Fruit fly (Drosophila melanogaster) whole organism, embryonic: ENCODE measurements around the gene CG8236.

Source experiments
- BEAF-32 ChIP-seq: fragments of 200-800 bp; sonication (Bioruptor generic); optimal IDR thresholded peaks from 3 replicates; lab custom pipeline; 2017; ENCODE audit warnings: missing biosample characterization, missing genetic modification characterization, mild to moderate bottlenecking, moderate library complexity, missing genetic modification reagents
- Bteb2 ChIP-seq: fragments of 200-800 bp; sonication (Bioruptor generic); optimal IDR thresholded peaks from 2 replicates; lab custom pipeline; 2016; ENCODE audit warnings: missing biosample characterization, missing genetic modification characterization
- CG10366 ChIP-seq: fragments of 200-800 bp; sonication (Bioruptor generic); IDR thresholded peaks from 2 replicates; pipeline ENCODE4 v1.3.6; 2022; ENCODE audit warnings: missing biosample characterization, missing genetic modification characterization
- CG10462 ChIP-seq: fragments of 200-800 bp; sonication (Bioruptor generic); optimal IDR thresholded peaks from 2 replicates; lab custom pipeline; 2016; ENCODE audit warnings: missing biosample characterization, missing genetic modification characterization
- CG10543 ChIP-seq: fragments of 200-800 bp; sonication (Bioruptor generic); optimal IDR thresholded peaks from 3 replicates; lab custom pipeline; 2017; ENCODE audit warnings: missing biosample characterization, mild to moderate bottlenecking, missing genetic modification characterization, moderate library complexity
- CG11085 ChIP-seq: fragments of 200-800 bp; sonication (Bioruptor generic); IDR thresholded peaks from 2 replicates; pipeline ENCODE4 v1.3.6; 2022; ENCODE audit warnings: missing biosample characterization, missing genetic modification characterization
- CG12219 ChIP-seq: fragments of 200-800 bp; sonication (Bioruptor generic); optimal IDR thresholded peaks from 3 replicates; lab custom pipeline; 2018; ENCODE audit warnings: missing biosample characterization, mild to moderate bottlenecking, missing genetic modification characterization
- CG1233 ChIP-seq: fragments of 200-800 bp; sonication (Bioruptor generic); optimal IDR thresholded peaks from 4 replicates; lab custom pipeline; 2018; ENCODE audit warnings: missing biosample characterization, mild to moderate bottlenecking, missing genetic modification characterization
- CG12659 ChIP-seq: fragments of 200-800 bp; sonication (Bioruptor generic); optimal IDR thresholded peaks from 3 replicates; lab custom pipeline; 2017; ENCODE audit warnings: mild to moderate bottlenecking, missing biosample characterization, missing genetic modification reagents, missing genetic modification characterization
- CG14014 ChIP-seq: fragments of 200-800 bp; sonication (Bioruptor generic); IDR thresholded peaks from 2 replicates; pipeline ENCODE4 v1.3.6; 2022; ENCODE audit warnings: missing biosample characterization, missing genetic modification characterization
- CG15601 ChIP-seq: fragments of 200-800 bp; sonication (Bioruptor generic); optimal IDR thresholded peaks from 3 replicates; lab custom pipeline; 2019; ENCODE audit warnings: missing biosample characterization, mild to moderate bottlenecking, missing genetic modification characterization, moderate library complexity
- CG1603 ChIP-seq: fragments of 200-800 bp; sonication (Bioruptor generic); optimal IDR thresholded peaks from 2 replicates; lab custom pipeline; 2019; ENCODE audit warnings: missing biosample characterization, mild to moderate bottlenecking, missing genetic modification characterization, moderate library complexity
- CG2116 ChIP-seq: fragments of 200-800 bp; sonication (Bioruptor generic); optimal IDR thresholded peaks from 3 replicates; lab custom pipeline; 2018; ENCODE audit warnings: missing biosample characterization, mild to moderate bottlenecking, missing genetic modification characterization
- CG2129 ChIP-seq: fragments of 200-800 bp; sonication (Bioruptor generic); IDR thresholded peaks from 2 replicates; pipeline ENCODE4 v1.3.6; 2022; ENCODE audit warnings: missing biosample characterization, missing genetic modification characterization; ENCODE audit not compliant: partially characterized antibody
- CG30020 ChIP-seq: fragments of 200-800 bp; optimal IDR thresholded peaks from 2 replicates; lab custom pipeline; 2019; ENCODE audit warnings: missing biosample characterization, mild to moderate bottlenecking, missing genetic modification characterization, moderate library complexity
- CG34376 ChIP-seq: fragments of 200-800 bp; sonication (Bioruptor generic); optimal IDR thresholded peaks from 2 replicates; lab custom pipeline; 2018; ENCODE audit warnings: missing biosample characterization, mild to moderate bottlenecking, missing genetic modification characterization
- CG42726 ChIP-seq: fragments of 200-800 bp; sonication (Bioruptor generic); IDR thresholded peaks from 2 replicates; pipeline ENCODE4 v1.3.6; 2022; ENCODE audit warnings: missing biosample characterization, missing genetic modification characterization; ENCODE audit not compliant: partially characterized antibody
- CG4360 ChIP-seq: fragments of 200-800 bp; sonication (Bioruptor generic); IDR thresholded peaks from 2 replicates; pipeline ENCODE4 v1.3.6; 2022; ENCODE audit warnings: missing biosample characterization, missing genetic modification characterization
- CG4707 ChIP-seq: fragments of 200-800 bp; sonication (Bioruptor generic); optimal IDR thresholded peaks from 2 replicates; lab custom pipeline; 2018; ENCODE audit warnings: missing biosample characterization, mild to moderate bottlenecking, missing genetic modification characterization, moderate library complexity
- CG6683 ChIP-seq: fragments of 200-800 bp; sonication (Bioruptor generic); optimal IDR thresholded peaks from 2 replicates; lab custom pipeline; 2017; ENCODE audit warnings: missing biosample characterization, mild to moderate bottlenecking, missing genetic modification characterization, missing genetic modification reagents
- CG6689 ChIP-seq: fragments of 200-800 bp; sonication (Bioruptor generic); IDR thresholded peaks from 2 replicates; pipeline ENCODE4 v1.3.6; 2022; ENCODE audit warnings: missing biosample characterization, missing genetic modification characterization
- CG6765 ChIP-seq: fragments of 200-800 bp; sonication (Bioruptor generic); optimal IDR thresholded peaks from 3 replicates; lab custom pipeline; 2017; ENCODE audit warnings: missing biosample characterization, mild to moderate bottlenecking, missing genetic modification characterization
- CG7556 ChIP-seq: fragments of 200-800 bp; sonication (Bioruptor generic); optimal IDR thresholded peaks from 2 replicates; lab custom pipeline; 2017; ENCODE audit warnings: missing biosample characterization, mild to moderate bottlenecking, missing genetic modification characterization
- CG7786 ChIP-seq: fragments of 200-800 bp; sonication (Bioruptor generic); optimal IDR thresholded peaks from 2 replicates; lab custom pipeline; 2016; ENCODE audit warnings: missing biosample characterization, missing genetic modification characterization
- CG8359 ChIP-seq: fragments of 200-800 bp; sonication (Bioruptor generic); optimal IDR thresholded peaks from 2 replicates; lab custom pipeline; 2017; ENCODE audit warnings: missing biosample characterization, mild to moderate bottlenecking, missing genetic modification characterization, borderline replicate concordance
- CG8765 ChIP-seq: fragments of 200-800 bp; sonication (Bioruptor generic); IDR thresholded peaks from 2 replicates; pipeline ENCODE4 v1.3.6; 2022; ENCODE audit warnings: missing biosample characterization, missing genetic modification characterization
- CG9817 ChIP-seq: fragments of 200-800 bp; sonication (Bioruptor generic); optimal IDR thresholded peaks from 2 replicates; lab custom pipeline; 2018; ENCODE audit warnings: missing biosample characterization, mild to moderate bottlenecking, missing genetic modification characterization, moderate library complexity
- Dad ChIP-seq: fragments of 200-800 bp; sonication (Bioruptor generic); optimal IDR thresholded peaks from 3 replicates; lab custom pipeline; 2016; ENCODE audit warnings: missing biosample characterization, missing genetic modification characterization
- Dbx ChIP-seq: fragments of 200-800 bp; sonication (Bioruptor generic); IDR thresholded peaks from 3 replicates; pipeline ENCODE4 v1.3.6; 2022; ENCODE audit warnings: missing biosample characterization, missing genetic modification characterization
- Deaf1 ChIP-seq: fragments of 200-800 bp; optimal IDR thresholded peaks from 3 replicates; lab custom pipeline; 2019; ENCODE audit warnings: missing biosample characterization, mild to moderate bottlenecking, missing genetic modification characterization, moderate library complexity
- GATAe ChIP-seq: fragments of 200-800 bp; sonication (Bioruptor generic); conservative IDR thresholded peaks from 2 replicates; pipeline ENCODE4 v1.3.6; 2022; ENCODE audit warnings: missing biosample characterization, missing genetic modification characterization
- Optix ChIP-seq: fragments of 200-800 bp; sonication (Bioruptor generic); IDR thresholded peaks from 3 replicates; pipeline ENCODE4 v1.3.6; 2022; ENCODE audit warnings: missing biosample characterization, missing genetic modification characterization
- Ptx1 ChIP-seq: fragments of 200-800 bp; sonication (Bioruptor generic); IDR thresholded peaks from 2 replicates; pipeline ENCODE4 v1.3.6; 2022; ENCODE audit warnings: missing biosample characterization, missing genetic modification characterization
- croc ChIP-seq: fragments of 200-800 bp; sonication (Bioruptor generic); conservative IDR thresholded peaks from 3 replicates; pipeline ENCODE4 v1.3.6; 2022; ENCODE audit warnings: missing biosample characterization, missing genetic modification characterization
- crp ChIP-seq, 2 experiments: fragments of 200-800 bp; sonication (Bioruptor generic); optimal IDR thresholded peaks; 2 replicates in 1 of 2; 3 replicates in 1 of 2; lab custom pipeline; 2017; ENCODE audit warnings: missing biosample characterization in 2 of 2, missing genetic modification characterization in 2 of 2, mild to moderate bottlenecking in 1 of 2, moderate library complexity in 1 of 2
- ewg ChIP-seq: fragments of 200-800 bp; sonication (Bioruptor generic); optimal IDR thresholded peaks from 3 replicates; lab custom pipeline; 2017; ENCODE audit warnings: mild to moderate bottlenecking, missing biosample characterization, missing genetic modification reagents, missing genetic modification characterization
- knrl ChIP-seq: fragments of 200-800 bp; sonication (Bioruptor generic); IDR thresholded peaks from 3 replicates; pipeline ENCODE4 v1.3.6; 2022; ENCODE audit warnings: missing biosample characterization, missing genetic modification characterization; ENCODE audit not compliant: partially characterized antibody
- mld ChIP-seq: fragments of 200-800 bp; sonication (Bioruptor generic); IDR thresholded peaks from 3 replicates; pipeline ENCODE4 v1.3.6; 2022; ENCODE audit warnings: missing biosample characterization, missing genetic modification characterization; ENCODE audit not compliant: partially characterized antibody
- nom ChIP-seq: fragments of 200-800 bp; sonication (Bioruptor generic); optimal IDR thresholded peaks from 2 replicates; lab custom pipeline; 2017; ENCODE audit warnings: missing biosample characterization, missing genetic modification characterization, mild to moderate bottlenecking, moderate library complexity, missing genetic modification reagents
- oc ChIP-seq: fragments of 200-800 bp; sonication (Bioruptor generic); optimal IDR thresholded peaks from 2 replicates; lab custom pipeline; 2018; ENCODE audit warnings: missing biosample characterization, mild to moderate bottlenecking, missing genetic modification characterization, moderate library complexity
- odd ChIP-seq: fragments of 200-800 bp; sonication (Bioruptor generic); optimal IDR thresholded peaks from 2 replicates; lab custom pipeline; 2017; ENCODE audit warnings: missing biosample characterization, mild to moderate bottlenecking, missing genetic modification characterization
- pan ChIP-seq, 4 experiments: fragments of >200 bp in 3 of 4; fragments of 200-800 bp in 1 of 4; sonication (Bioruptor generic) in 1 of 4; optimal IDR thresholded peaks in 3 of 4; IDR thresholded peaks in 1 of 4; 2 replicates each; pipeline versions ENCODE4 v1.3.6 to Lab custom; 2017 to 2022; ENCODE audit warnings: missing biosample characterization in 2 of 4, missing genetic modification characterization in 2 of 4, mixed read lengths in 1 of 4
- sisA ChIP-seq: fragments of 200-800 bp; sonication (Bioruptor generic); IDR thresholded peaks from 2 replicates; pipeline ENCODE4 v1.3.6; 2022; ENCODE audit warnings: missing biosample characterization, missing genetic modification characterization
- slbo ChIP-seq: fragments of 200-800 bp; sonication (Bioruptor generic); IDR thresholded peaks from 2 replicates; pipeline ENCODE4 v1.3.6; 2022; ENCODE audit warnings: missing biosample characterization, missing genetic modification characterization
- sug ChIP-seq: fragments of 200-800 bp; optimal IDR thresholded peaks from 2 replicates; lab custom pipeline; 2019; ENCODE audit warnings: missing biosample characterization, mild to moderate bottlenecking, missing genetic modification characterization, moderate library complexity
- usp ChIP-seq: fragments of >200 bp; optimal IDR thresholded peaks from 2 replicates; lab custom pipeline; 2017; ENCODE audit warnings: missing biosample characterization, missing genetic modification characterization

Gene CG8236

dm6 chr3R:8810397-8811184 lies 41.4 kb downstream of the CG8236 start (continued):
- TF ChIP-seq CG1233 (GFP tag; lab: Kevin White, UChicago) (peak; percentile 88), CG8359 (GFP tag; lab: Kevin White, UChicago) (peak; percentile 92), pan (optimal IDR thresholded peaks at IDR 0.05; lab: Kevin White, UChicago) (no peak), pan (GFP tag; optimal IDR thresholded peaks at IDR 0.05 in 1 of 2, IDR thresholded peaks at IDR 0.05 in 1 of 2) (peak in 1 of 2 experiments; percentile 61), Deaf1 (tag; lab: Kevin White, UChicago) (peak; percentile 3), knrl (GFP tag; lab: Robert Waterston, UW) (no peak), CG2129 (no peak), CG7556 (GFP tag; lab: Kevin White, UChicago) (peak; percentile 59), CG14014 (GFP tag; lab: Robert Waterston, UW) (peak; percentile 85; the same call in 1 of the 2 replicates), CG12219 (peak; percentile 90), CG8765 (GFP tag; lab: Robert Waterston, UW) (no peak), CG9817 (peak; percentile 56), oc (peak; percentile 87), mld (no peak), ewg (peak; percentile 74), CG11085 (GFP tag; lab: Robert Waterston, UW) (peak; percentile 30; the same call in 1 of the 2 replicates), crp (GFP tag; optimal IDR thresholded peaks at IDR 0.05; lab: Kevin White, UChicago) (peak in 1 of 2 experiments; percentile 46), Dad (GFP tag; lab: Kevin White, UChicago) (peak; percentile 24), Ptx1 (GFP tag; lab: Robert Waterston, UW) (peak; percentile 77), croc (GFP tag; lab: Robert Waterston, UW) (peak; percentile 22; the same call in 1 of the 3 replicates), CG6765 (GFP tag; lab: Kevin White, UChicago) (peak; percentile 84), CG2116 (GFP tag; lab: Kevin White, UChicago) (peak; percentile 52), usp (GFP tag; lab: Kevin White, UChicago) (no peak), Optix (peak; percentile 8; the same call in 1 of the 3 replicates), slbo (peak; percentile 30; the same call in 1 of the 2 replicates), CG6683 (GFP tag; lab: Kevin White, UChicago) (peak; percentile 73), CG7786 (GFP tag; lab: Kevin White, UChicago) (peak; percentile 68), GATAe (peak; percentile 76), CG10366 (GFP tag; lab: Robert Waterston, UW) (peak; percentile 53; the same call in 1 of the 2 replicates), CG30020 (tag; lab: Kevin White, UChicago) (no peak), CG42726 (GFP tag; lab: Robert Waterston, UW) (no peak), CG1603 (tag; lab: Kevin White, UChicago) (peak; percentile 93), CG6689 (GFP tag; lab: Robert Waterston, UW) (peak; percentile 55), CG10543 (GFP tag; lab: Kevin White, UChicago) (peak; percentile 98), odd (GFP tag; lab: Kevin White, UChicago) (peak; percentile 94), BEAF-32 (GFP tag; lab: Kevin White, UChicago) (no peak), CG4360 (GFP tag; lab: Robert Waterston, UW) (peak; percentile 72), CG12659 (peak; percentile 83), CG34376 (GFP tag; lab: Kevin White, UChicago) (peak; percentile 99), nom (GFP tag; lab: Kevin White, UChicago) (peak; percentile 84), Dbx (GFP tag; lab: Robert Waterston, UW) (peak; percentile 74), CG10462 (GFP tag; lab: Kevin White, UChicago) (peak; percentile 63), sisA (GFP tag; lab: Robert Waterston, UW) (no peak), Bteb2 (GFP tag; lab: Kevin White, UChicago) (peak; percentile 69), sug (peak; percentile 96), CG4707 (peak; percentile 95), CG15601 (peak; percentile 96)
